Comparison of ENCODE assay signal across 3 worm cellular contexts in genomic region chrX:8736965-8737464, ce11.
TF ChIP-seq lines count a peak whose summit lies in the region.

TSS of gene M02D8.3 (minus strand) at chrX:8737015.

TF ChIP-seq in whole organism, L2 larva, 48 proteins besides CTCF, POLR2A, EP300 and RAD21 (continued from another document):
- TF ChIP-seq lin-39 (tag; optimal IDR thresholded peaks at IDR 0.05; lab: Kevin White, UChicago) (no peak), R02D3.7 (tag; optimal IDR thresholded peaks at IDR 0.05; lab: Kevin White, UChicago) (no peak), nhr-12 (tag; optimal IDR thresholded peaks at IDR 0.05; lab: Kevin White, UChicago) (no peak), lin-13 (GFP tag; optimal IDR thresholded peaks at IDR 0.05; lab: Kevin White, UChicago) (no peak), C34F6.9 (tag; optimal IDR thresholded peaks at IDR 0.05; lab: Kevin White, UChicago) (peak; percentile 55), peb-1 (tag; optimal IDR thresholded peaks at IDR 0.05; lab: Kevin White, UChicago) (no peak), sma-3 (GFP tag; optimal IDR thresholded peaks at IDR 0.05; lab: Kevin White, UChicago) (no peak), lin-11 (tag; optimal IDR thresholded peaks at IDR 0.05; lab: Kevin White, UChicago) (no peak), ceh-82 (tag; optimal IDR thresholded peaks at IDR 0.05; lab: Kevin White, UChicago) (no peak), crh-2 (tag; optimal IDR thresholded peaks at IDR 0.05; lab: Kevin White, UChicago) (peak; percentile 58), snpc-4 (tag; optimal IDR thresholded peaks at IDR 0.05; lab: Kevin White, UChicago) (no peak), gmeb-1 (tag; optimal IDR thresholded peaks at IDR 0.05; lab: Kevin White, UChicago) (no peak), nhr-129 (tag; optimal IDR thresholded peaks at IDR 0.05; lab: Kevin White, UChicago) (peak; percentile 47), ZK546.5 (tag; optimal IDR thresholded peaks at IDR 0.05; lab: Kevin White, UChicago) (no peak), nhr-25 (tag; optimal IDR thresholded peaks at IDR 0.05; lab: Kevin White, UChicago) (no peak), F13H6.1 (tag; optimal IDR thresholded peaks at IDR 0.05; lab: Kevin White, UChicago) (no peak), fos-1 (tag; optimal IDR thresholded peaks at IDR 0.05; lab: Kevin White, UChicago) (peak; percentile 55), elt-1 (tag; optimal IDR thresholded peaks at IDR 0.05; lab: Kevin White, UChicago) (no peak)
TF ChIP-seq in whole organism, L2 larva: peak in this region for 8.

TF ChIP-seq in whole organism, L4 larva, 104 proteins besides CTCF, POLR2A, EP300 and RAD21 (continued from another document and continues in another):
- TF ChIP-seq daf-8 (GFP tag; IDR thresholded peaks at IDR 0.05; lab: Robert Waterston, UW) (no peak), zag-1 (tag; optimal IDR thresholded peaks at IDR 0.05; lab: Kevin White, UChicago) (no peak), spr-3 (GFP tag; optimal IDR thresholded peaks at IDR 0.05; lab: Kevin White, UChicago) (no peak), aha-1 (tag; lab: Kevin White, UChicago) (peak; percentile 98), F44E2.7 (GFP tag; IDR thresholded peaks at IDR 0.05; lab: Robert Waterston, UW) (no peak), snpc-1.2 (GFP tag; IDR thresholded peaks at IDR 0.05; lab: Robert Waterston, UW) (no peak), jun-1 (tag; optimal IDR thresholded peaks at IDR 0.05; lab: Kevin White, UChicago) (no peak), nhr-42 (GFP tag; IDR thresholded peaks at IDR 0.05; lab: Robert Waterston, UW) (no peak), php-3 (GFP tag; IDR thresholded peaks at IDR 0.05; lab: Robert Waterston, UW) (no peak), Y5F2A.4 (GFP tag; optimal IDR thresholded peaks at IDR 0.05; lab: Kevin White, UChicago) (no peak), ceh-44 (GFP tag; IDR thresholded peaks at IDR 0.05; lab: Robert Waterston, UW) (no peak), hmg-1.1 (GFP tag; IDR thresholded peaks at IDR 0.05; lab: Robert Waterston, UW) (0 out of 2 replicates have a peak, but pooled peaks have one; percentile 41), attf-4 (tag; optimal IDR thresholded peaks at IDR 0.05; lab: Kevin White, UChicago) (no peak), nhr-102 (tag; optimal IDR thresholded peaks at IDR 0.05; lab: Kevin White, UChicago) (no peak), set-16 (GFP tag; IDR thresholded peaks at IDR 0.05; lab: Robert Waterston, UW) (no peak), Y48G9A.11 (GFP tag; IDR thresholded peaks at IDR 0.05; lab: Robert Waterston, UW) (no peak), R02D3.7 (tag; optimal IDR thresholded peaks at IDR 0.05; lab: Kevin White, UChicago) (no peak), nhr-48 (tag; optimal IDR thresholded peaks at IDR 0.05; lab: Kevin White, UChicago) (no peak), Y105C5A.15 (GFP tag; IDR thresholded peaks at IDR 0.05; lab: Robert Waterston, UW) (no peak), spr-1 (tag; optimal IDR thresholded peaks at IDR 0.05; lab: Kevin White, UChicago) (no peak), zip-11 (GFP tag; IDR thresholded peaks at IDR 0.05; lab: Robert Waterston, UW) (no peak), dpl-1 (GFP tag; optimal IDR thresholded peaks at IDR 0.05; lab: Kevin White, UChicago) (peak; percentile 66), nhr-25 (tag; optimal IDR thresholded peaks at IDR 0.05; lab: Kevin White, UChicago; ENCODE audit: borderline replicate concordance, insufficient read depth) (peak; percentile 43), unc-39 (tag; optimal IDR thresholded peaks at IDR 0.05; lab: Kevin White, UChicago) (no peak), nhr-77 (tag; optimal IDR thresholded peaks at IDR 0.05; lab: Kevin White, UChicago) (peak; percentile 45), pha-4 (GFP tag; IDR thresholded peaks at IDR 0.05; lab: Robert Waterston, UW) (no peak), pha-4 (tag; optimal IDR thresholded peaks at IDR 0.05; lab: Kevin White, UChicago) (peak; percentile 48), ces-1 (GFP tag; optimal IDR thresholded peaks at IDR 0.05; lab: Kevin White, UChicago) (no peak), mdt-29 (GFP tag; IDR thresholded peaks at IDR 0.05; lab: Robert Waterston, UW) (no peak), daf-19 (GFP tag; conservative IDR thresholded peaks at IDR 0.05; lab: Robert Waterston, UW) (no peak), snpc-4 (tag; optimal IDR thresholded peaks at IDR 0.05; lab: Kevin White, UChicago) (no peak), daf-12 (tag; optimal IDR thresholded peaks at IDR 0.05; lab: Kevin White, UChicago) (no peak), lin-15B (tag; optimal IDR thresholded peaks at IDR 0.05; lab: Kevin White, UChicago) (no peak), nhr-41 (GFP tag; IDR thresholded peaks at IDR 0.05; lab: Robert Waterston, UW) (no peak), nhr-6 (tag; optimal IDR thresholded peaks at IDR 0.05; lab: Kevin White, UChicago) (peak; percentile 10), F26F4.8 (GFP tag; conservative IDR thresholded peaks at IDR 0.05; lab: Robert Waterston, UW) (no peak), F37D6.2 (tag; optimal IDR thresholded peaks at IDR 0.05; lab: Kevin White, UChicago) (peak; percentile 10), zfp-2 (tag; optimal IDR thresholded peaks at IDR 0.05; lab: Kevin White, UChicago) (no peak), aly-2 (tag; optimal IDR thresholded peaks at IDR 0.05; lab: Kevin White, UChicago) (no peak), dmd-9 (GFP tag; IDR thresholded peaks at IDR 0.05; lab: Robert Waterston, UW) (no peak), sdz-12 (GFP tag; optimal IDR thresholded peaks at IDR 0.05; lab: Kevin White, UChicago) (no peak), tag-97 (GFP tag; IDR thresholded peaks at IDR 0.05; lab: Robert Waterston, UW) (no peak), gei-8 (GFP tag; optimal IDR thresholded peaks at IDR 0.05; lab: Kevin White, UChicago) (no peak), zfp-3 (GFP tag; conservative IDR thresholded peaks at IDR 0.05; lab: Robert Waterston, UW) (no peak), lim-7 (GFP tag; IDR thresholded peaks at IDR 0.05; lab: Robert Waterston, UW) (no peak), mxl-3 (GFP tag; optimal IDR thresholded peaks at IDR 0.05; lab: Kevin White, UChicago) (peak; percentile 83), hif-1 (tag; optimal IDR thresholded peaks at IDR 0.05; lab: Kevin White, UChicago) (peak in 1 of 2 experiments; percentile 41), ZK546.5 (tag; optimal IDR thresholded peaks at IDR 0.05; lab: Kevin White, UChicago) (no peak), ztf-7 (tag; optimal IDR thresholded peaks at IDR 0.05; lab: Kevin White, UChicago) (peak; percentile 5), madf-5 (GFP tag; IDR thresholded peaks at IDR 0.05; lab: Robert Waterston, UW) (no peak), nhr-237 (tag; optimal IDR thresholded peaks at IDR 0.05; lab: Kevin White, UChicago) (no peak), vab-7 (GFP tag; IDR thresholded peaks at IDR 0.05; lab: Robert Waterston, UW) (no peak), arid-1 (GFP tag; conservative IDR thresholded peaks at IDR 0.05; lab: Robert Waterston, UW) (0 out of 2 replicates have a peak, but pooled peaks have one; percentile 6), T20F7.1 (GFP tag; optimal IDR thresholded peaks at IDR 0.05; lab: Kevin White, UChicago) (peak; percentile 10), mdl-1 (tag; optimal IDR thresholded peaks at IDR 0.05; lab: Kevin White, UChicago) (peak in 1 of 2 experiments; percentile 77), ama-1 (optimal IDR thresholded peaks at IDR 0.05; lab: Kevin White, UChicago) (no peak), lin-39 (tag; optimal IDR thresholded peaks at IDR 0.05; lab: Kevin White, UChicago) (no peak), lin-29 (GFP tag; IDR thresholded peaks at IDR 0.05; lab: Robert Waterston, UW) (no peak), mxl-2 (GFP tag; conservative IDR thresholded peaks at IDR 0.05; lab: Robert Waterston, UW) (no peak), nhr-11 (tag; optimal IDR thresholded peaks at IDR 0.05; lab: Kevin White, UChicago) (no peak), duxl-1 (tag; optimal IDR thresholded peaks at IDR 0.05; lab: Kevin White, UChicago; ENCODE audit: poor library complexity) (no peak), T26A8.4 (GFP tag; IDR thresholded peaks at IDR 0.05; lab: Robert Waterston, UW) (no peak)

TF ChIP-seq in whole organism, mixed stage, embryonic, 35 proteins besides CTCF, POLR2A, EP300 and RAD21 (continued from another document):
- TF ChIP-seq ces-1 (GFP tag; optimal IDR thresholded peaks at IDR 0.05; lab: Kevin White, UChicago) (peak; percentile 38), flh-1 (GFP tag; optimal IDR thresholded peaks at IDR 0.05; lab: Kevin White, UChicago) (no peak), nhr-237 (tag; optimal IDR thresholded peaks at IDR 0.05; lab: Kevin White, UChicago) (no peak), elt-1 (tag; optimal IDR thresholded peaks at IDR 0.05; lab: Kevin White, UChicago; ENCODE audit: borderline replicate concordance, insufficient read depth) (peak; percentile 66)
